Worm (Caenorhabditis elegans): Measurements from ENCODE around the gene nos-3.
A peak's percentile ranks its signal among the peaks of the same experiment; 100 is the strongest.

The nos-3 gene

DNA sequence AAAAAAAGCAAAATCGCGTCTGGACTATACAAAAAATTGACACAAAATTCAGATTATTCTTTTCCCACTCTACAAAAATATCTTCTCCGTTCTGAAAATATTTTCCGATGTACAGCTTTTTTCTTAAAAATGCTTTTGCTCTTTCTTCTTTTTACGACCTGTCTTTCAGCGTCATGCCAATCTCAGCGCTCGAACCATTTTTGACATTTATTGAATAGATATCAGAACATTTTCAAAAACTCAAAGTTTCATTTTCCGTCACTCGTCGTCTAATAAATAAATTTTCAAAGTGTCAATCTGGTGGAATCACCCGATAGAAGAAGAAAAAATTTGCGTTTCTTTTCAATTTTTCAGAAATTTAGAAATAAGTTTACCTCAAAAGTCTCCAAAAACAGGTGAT, 4.7 kb upstream of the nos-3 start (continued):
- TF ChIP-seq vab-7 (GFP tag; IDR thresholded peaks at IDR 0.05) (no peak), unc-39 (tag; optimal IDR thresholded peaks at IDR 0.05) (no peak), lin-15B (tag; optimal IDR thresholded peaks at IDR 0.05) (no peak), ces-1 (GFP tag; optimal IDR thresholded peaks at IDR 0.05) (no peak), mdt-29 (GFP tag; IDR thresholded peaks at IDR 0.05) (peak; percentile 48; the same call in 1 of the 2 replicates), jun-1 (tag; optimal IDR thresholded peaks at IDR 0.05) (no peak), egl-43 (GFP tag; IDR thresholded peaks at IDR 0.05) (no peak), zip-2 (tag; optimal IDR thresholded peaks at IDR 0.05) (no peak), snpc-4 (tag; optimal IDR thresholded peaks at IDR 0.05) (no peak), lin-29 (GFP tag; IDR thresholded peaks at IDR 0.05) (no peak), dve-1 (tag; optimal IDR thresholded peaks at IDR 0.05; ENCODE audit: insufficient read depth) (peak; percentile 78), ctbp-1 (GFP tag; IDR thresholded peaks at IDR 0.05) (no peak), lir-3 (tag; optimal IDR thresholded peaks at IDR 0.05) (no peak), Y48G9A.11 (GFP tag; IDR thresholded peaks at IDR 0.05) (no peak), pqm-1 (tag; optimal IDR thresholded peaks at IDR 0.05) (no peak), T26A8.4 (GFP tag; IDR thresholded peaks at IDR 0.05) (no peak), hif-1 (tag; optimal IDR thresholded peaks at IDR 0.05) (no peak), arid-1 (GFP tag; conservative IDR thresholded peaks at IDR 0.05) (no peak), aha-1 (tag) (peak; percentile 42), pha-4 (GFP tag; IDR thresholded peaks at IDR 0.05) (peak; percentile 29; the same call in 1 of the 2 replicates), pha-4 (tag; optimal IDR thresholded peaks at IDR 0.05) (no peak), gei-8 (GFP tag; optimal IDR thresholded peaks at IDR 0.05) (no peak), php-3 (GFP tag; IDR thresholded peaks at IDR 0.05) (peak; percentile 89), ZK546.5 (tag; optimal IDR thresholded peaks at IDR 0.05) (no peak), snpc-1.2 (GFP tag; IDR thresholded peaks at IDR 0.05) (no peak), saeg-2 (GFP tag; IDR thresholded peaks at IDR 0.05) (no peak), T20F7.1 (GFP tag; optimal IDR thresholded peaks at IDR 0.05) (peak; percentile 8), F37D6.2 (tag; optimal IDR thresholded peaks at IDR 0.05) (no peak), nhr-77 (tag; optimal IDR thresholded peaks at IDR 0.05) (no peak), ama-1 (optimal IDR thresholded peaks at IDR 0.05) (no peak), tra-1 (GFP tag; IDR thresholded peaks at IDR 0.05) (peak; percentile 62), nhr-48 (tag; optimal IDR thresholded peaks at IDR 0.05) (no peak), ceh-32 (tag; optimal IDR thresholded peaks at IDR 0.05; ENCODE audit: poor library complexity) (no peak), unc-130 (GFP tag; optimal IDR thresholded peaks at IDR 0.05) (no peak), lim-7 (GFP tag; IDR thresholded peaks at IDR 0.05) (no peak), unc-62 (GFP tag; optimal IDR thresholded peaks at IDR 0.05 in 1 of 2) (peak in 1 of 2 experiments; percentile 82), unc-62 (tag; optimal IDR thresholded peaks at IDR 0.05) (no peak), F26F4.8 (GFP tag; conservative IDR thresholded peaks at IDR 0.05) (no peak), mdl-1 (tag; optimal IDR thresholded peaks at IDR 0.05) (no peak), D1046.2 (GFP tag; IDR thresholded peaks at IDR 0.05) (no peak), aly-2 (tag; optimal IDR thresholded peaks at IDR 0.05) (no peak)

DNA sequence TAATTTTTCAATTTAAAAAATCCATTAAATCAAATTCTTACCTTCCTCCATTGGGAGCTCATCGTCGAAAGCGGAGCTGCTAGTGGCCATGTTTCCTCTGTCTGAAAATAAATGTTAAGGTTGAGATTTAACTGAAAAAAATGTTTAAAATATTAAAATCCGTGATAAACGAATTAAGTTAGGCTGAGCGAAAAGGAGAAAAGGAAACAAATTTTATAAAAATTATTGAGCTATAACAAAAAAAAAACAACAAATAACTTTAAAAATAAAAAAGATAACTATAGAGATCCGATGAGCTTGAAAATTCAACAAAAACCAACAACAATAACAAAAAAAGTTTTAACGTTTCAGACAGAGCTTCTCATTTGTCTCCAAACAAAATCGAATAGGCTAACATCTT, 3.3 kb upstream of the nos-3 start, which contains the start of gene pno-1:
TSS of gene pno-1 (minus strand) at position 101 of the 400 bp plus-strand sequence.
- TF ChIP-seq snpc-4 (tag; optimal IDR thresholded peaks at IDR 0.05) (no peak), lin-38 (GFP tag; IDR thresholded peaks at IDR 0.05) (0 out of 2 replicates have a peak, but pooled peaks have one; percentile 9)
